Fruit fly (Drosophila melanogaster): ENCODE results near the gene Cad86C.
A peak's percentile ranks its signal among the peaks of the same experiment; 100 is the strongest.

Cad86C gene

dm6 chr3R:10849515-10849973, 22.7 kb downstream of the Cad86C start, which contains the start of gene CG42394 (continued):
- no peak for TF ChIP-seq ham (GFP tag; IDR thresholded peaks at IDR 0.05)
- no peak for TF ChIP-seq CG17568 (GFP tag; optimal IDR thresholded peaks at IDR 0.05)
- TF ChIP-seq CG8359 (GFP tag; optimal IDR thresholded peaks at IDR 0.05; ENCODE audit: borderline replicate concordance) = peak; percentile 93
- peak; percentile 89 for TF ChIP-seq CG32772 (GFP tag; IDR thresholded peaks at IDR 0.05)
- peak; percentile 98 for TF ChIP-seq Fer1 (GFP tag; optimal IDR thresholded peaks at IDR 0.05)
- peak; percentile 44 for TF ChIP-seq slp2 (GFP tag; optimal IDR thresholded peaks at IDR 0.05)
- peak; percentile 97 for TF ChIP-seq vvl (GFP tag; IDR thresholded peaks at IDR 0.05)
- TF ChIP-seq lov (optimal IDR thresholded peaks at IDR 0.05) = no peak
- peak; percentile 90 for TF ChIP-seq lov (GFP tag; IDR thresholded peaks at IDR 0.05)
- TF ChIP-seq CG30403 (GFP tag; optimal IDR thresholded peaks at IDR 0.05) = peak; percentile 92
- peak; percentile 95 for TF ChIP-seq unpg (GFP tag; optimal IDR thresholded peaks at IDR 0.05)
- peak; percentile 88 for TF ChIP-seq CG11696 (GFP tag; IDR thresholded peaks at IDR 0.05)
- TF ChIP-seq otp (GFP tag; IDR thresholded peaks at IDR 0.05) = peak; percentile 93
- peak; percentile 92 for TF ChIP-seq croc (GFP tag; conservative IDR thresholded peaks at IDR 0.05)
- TF ChIP-seq Dip2 (GFP tag; IDR thresholded peaks at IDR 0.05) = no peak
- no peak for TF ChIP-seq hth (optimal IDR thresholded peaks at IDR 0.05)
- no peak for TF ChIP-seq hkb (optimal IDR thresholded peaks at IDR 0.05)
- peak; percentile 97 for TF ChIP-seq hkb (GFP tag; IDR thresholded peaks at IDR 0.05)
- peak; percentile 74 for TF ChIP-seq gt (GFP tag; IDR thresholded peaks at IDR 0.05)
- peak; percentile 68 for TF ChIP-seq Sry-β (GFP tag; optimal IDR thresholded peaks at IDR 0.05)
- peak; percentile 58; the same call in 1 of the 2 replicates for TF ChIP-seq CG42726 (GFP tag; IDR thresholded peaks at IDR 0.05; ENCODE audit: partially characterized antibody)
- no peak for TF ChIP-seq Doc2 (GFP tag; IDR thresholded peaks at IDR 0.05)
- TF ChIP-seq tap (tag; optimal IDR thresholded peaks at IDR 0.05) = peak; percentile 90
- peak; percentile 96 for TF ChIP-seq CG6254 (GFP tag; optimal IDR thresholded peaks at IDR 0.05)
- TF ChIP-seq Elba2 (GFP tag; optimal IDR thresholded peaks at IDR 0.05) = peak; percentile 46
- no peak for TF ChIP-seq B-H2 (GFP tag; optimal IDR thresholded peaks at IDR 0.05)
- peak; percentile 97 for TF ChIP-seq CG12391 (tag; optimal IDR thresholded peaks at IDR 0.05)
- peak; percentile 88 for TF ChIP-seq ttk (GFP tag; IDR thresholded peaks at IDR 0.05)
- TF ChIP-seq CG10565 (GFP tag; optimal IDR thresholded peaks at IDR 0.05) = peak; percentile 82
- TF ChIP-seq Dbx (GFP tag; IDR thresholded peaks at IDR 0.05) = peak; percentile 95
- no peak for TF ChIP-seq hbn (GFP tag; IDR thresholded peaks at IDR 0.05; ENCODE audit: partially characterized antibody)
- peak; percentile 84 for TF ChIP-seq CG31388 (GFP tag; optimal IDR thresholded peaks at IDR 0.05)
- peak; percentile 64; the same call in 1 of the 2 replicates for TF ChIP-seq CG13287 (GFP tag; IDR thresholded peaks at IDR 0.05; ENCODE audit: partially characterized antibody)
- peak; percentile 35 for TF ChIP-seq jumu (GFP tag; optimal IDR thresholded peaks at IDR 0.05)
- peak; percentile 76 for TF ChIP-seq CG30020 (tag; optimal IDR thresholded peaks at IDR 0.05)
- peak; percentile 84 for TF ChIP-seq Taf1 (GFP tag; IDR thresholded peaks at IDR 0.05)
- peak; percentile 93 for TF ChIP-seq CG34422 (GFP tag; IDR thresholded peaks at IDR 0.05)
- peak; percentile 29 for TF ChIP-seq CG7786 (GFP tag; optimal IDR thresholded peaks at IDR 0.05)
- TF ChIP-seq lab (GFP tag; optimal IDR thresholded peaks at IDR 0.05) = peak; percentile 98
- TF ChIP-seq Xrp1 (GFP tag; IDR thresholded peaks at IDR 0.05) = peak; percentile 98
- TF ChIP-seq Chrac-16 (GFP tag; optimal IDR thresholded peaks at IDR 0.05) = peak; percentile 88
- TF ChIP-seq Atf3 (GFP tag; optimal IDR thresholded peaks at IDR 0.05) = peak; percentile 44
- peak; percentile 39 for TF ChIP-seq nerfin-2 (GFP tag; IDR thresholded peaks at IDR 0.05; ENCODE audit: partially characterized antibody)
- TF ChIP-seq tup (GFP tag; optimal IDR thresholded peaks at IDR 0.05) = peak; percentile 79
- peak; percentile 76 for TF ChIP-seq CkIIα-i1 (GFP tag; IDR thresholded peaks at IDR 0.05)
- peak; percentile 88 for TF ChIP-seq CG17385 (GFP tag; optimal IDR thresholded peaks at IDR 0.05)
- peak; percentile 96 for TF ChIP-seq CoRest (tag; optimal IDR thresholded peaks at IDR 0.05)
- TF ChIP-seq lmd (GFP tag; IDR thresholded peaks at IDR 0.05) = peak; percentile 93
- TF ChIP-seq CG3065 (GFP tag; optimal IDR thresholded peaks at IDR 0.05) = peak; percentile 81
- TF ChIP-seq CG15696 (tag; optimal IDR thresholded peaks at IDR 0.05) = peak; percentile 94
- peak in 1 of 2 experiments; percentile 51 for TF ChIP-seq crp (GFP tag; optimal IDR thresholded peaks at IDR 0.05)
